Fruit fly (Drosophila melanogaster) whole organism: ENCODE results near the gene CG15514.

Source experiments
- pan ChIP-seq: fragments of >200 bp; optimal IDR thresholded peaks from 2 replicates; lab custom pipeline; 2017
- usp ChIP-seq: fragments of >200 bp; optimal IDR thresholded peaks from 2 replicates; lab custom pipeline; 2017; ENCODE audit warnings: missing biosample characterization, missing genetic modification characterization, mixed read lengths

DNA sequence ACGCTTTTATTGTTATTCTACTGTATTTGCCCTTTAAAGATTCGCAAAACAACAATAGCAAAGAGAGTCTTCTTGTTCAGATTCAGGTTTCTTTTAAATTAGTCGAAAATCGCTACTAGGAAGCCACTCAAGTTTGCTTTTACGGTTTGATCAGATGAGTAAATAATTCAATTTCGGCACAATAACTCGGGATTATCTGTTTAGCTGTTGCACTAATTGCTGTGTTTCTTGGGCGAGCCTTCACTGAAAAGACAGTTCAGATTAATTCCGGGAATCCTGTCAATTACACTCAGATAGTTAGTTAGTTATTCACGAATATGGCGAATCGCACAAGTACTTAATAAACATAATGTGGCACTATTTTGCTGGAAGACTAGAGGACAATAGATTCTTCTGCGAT lies 5.4 kb upstream of the CG15514 start:
- TF ChIP-seq usp (GFP tag; lab: Kevin White, UChicago) (no peak), pan (lab: Kevin White, UChicago) (no peak)
